Fruit fly (Drosophila melanogaster): ENCODE results near the gene Ugt37D1.

Gene Ugt37D1

dm6 chr2L:16826872-16827506 is 28.2 kb downstream of the Ugt37D1 start, which contains the start of gene AspRS-m:
TSS of gene AspRS-m (plus strand) at chr2L:16827078.
- TF ChIP-seq Mnt (GFP tag; optimal IDR thresholded peaks at IDR 0.05) (peak; percentile 65), pad (GFP tag; optimal IDR thresholded peaks at IDR 0.05) (no peak), toe (GFP tag; optimal IDR thresholded peaks at IDR 0.05) (peak; percentile 10), CG5204 (GFP tag; optimal IDR thresholded peaks at IDR 0.05) (no peak), CG1620 (GFP tag; optimal IDR thresholded peaks at IDR 0.05) (no peak), CG33017 (tag; optimal IDR thresholded peaks at IDR 0.05) (no peak), ovo (GFP tag; optimal IDR thresholded peaks at IDR 0.05) (no peak), cnc (optimal IDR thresholded peaks at IDR 0.05) (no peak), Crg-1 (GFP tag; optimal IDR thresholded peaks at IDR 0.05) (no peak), CG7045 (GFP tag; optimal IDR thresholded peaks at IDR 0.05) (no peak), bab1 (GFP tag; optimal IDR thresholded peaks at IDR 0.05) (peak; percentile 6), CG14711 (tag; optimal IDR thresholded peaks at IDR 0.05) (peak; percentile 40), kay (GFP tag; ENCODE audit: borderline replicate concordance) (no peak), CG11617 (GFP tag; optimal IDR thresholded peaks at IDR 0.05) (no peak), CG7101 (tag; optimal IDR thresholded peaks at IDR 0.05) (no peak), Clk (GFP tag; optimal IDR thresholded peaks at IDR 0.05) (no peak), Hr96 (GFP tag; optimal IDR thresholded peaks at IDR 0.05) (no peak), cic (GFP tag; optimal IDR thresholded peaks at IDR 0.05) (no peak), CG12768 (GFP tag; optimal IDR thresholded peaks at IDR 0.05) (no peak), tj (GFP tag; optimal IDR thresholded peaks at IDR 0.05) (peak; percentile 3)

- TF ChIP-seq CG5204 (GFP tag; optimal IDR thresholded peaks at IDR 0.05) (no peak), pad (GFP tag; optimal IDR thresholded peaks at IDR 0.05) (no peak), CG12768 (GFP tag; optimal IDR thresholded peaks at IDR 0.05) (no peak), Crg-1 (GFP tag; optimal IDR thresholded peaks at IDR 0.05) (no peak), Clk (GFP tag; optimal IDR thresholded peaks at IDR 0.05) (no peak), cic (GFP tag; optimal IDR thresholded peaks at IDR 0.05) (no peak)
Observed at dm6 chr2L:16834402-16834801, 35.6 kb downstream of the Ugt37D1 start, which contains the start of gene CG13282. TSS of gene CG13282 (minus strand) at chr2L:16834502.

- TF ChIP-seq tj (GFP tag; optimal IDR thresholded peaks at IDR 0.05) (no peak), toe (GFP tag; optimal IDR thresholded peaks at IDR 0.05) (no peak)
Observed at dm6 chr2L:16837158-16837557, 38.3 kb downstream of the Ugt37D1 start, which contains the start of gene Nepl9. TSS of gene Nepl9 (minus strand) at chr2L:16837258.

dm6 chr2L:16837672-16838071 is 38.8 kb downstream of the Ugt37D1 start, which contains the start of the genes SclA and SclB:
TSS of gene SclA (plus strand) at chr2L:16837972.
TSS of gene SclB (plus strand) at chr2L:16837972.
- TF ChIP-seq kay (GFP tag; ENCODE audit: borderline replicate concordance) (peak; percentile 1), CG7101 (tag; optimal IDR thresholded peaks at IDR 0.05) (no peak)

- TF ChIP-seq CG7045 (GFP tag; optimal IDR thresholded peaks at IDR 0.05): no peak
- TF ChIP-seq ovo (GFP tag; optimal IDR thresholded peaks at IDR 0.05): no peak
- TF ChIP-seq cic (GFP tag; optimal IDR thresholded peaks at IDR 0.05): no peak
- no peak for TF ChIP-seq CG33017 (tag; optimal IDR thresholded peaks at IDR 0.05)
- TF ChIP-seq cnc (optimal IDR thresholded peaks at IDR 0.05): no peak
- no peak for TF ChIP-seq pad (GFP tag; optimal IDR thresholded peaks at IDR 0.05)
- TF ChIP-seq CG1620 (GFP tag; optimal IDR thresholded peaks at IDR 0.05): no peak
- TF ChIP-seq CG14711 (tag; optimal IDR thresholded peaks at IDR 0.05): no peak
- no peak for TF ChIP-seq kay (GFP tag; ENCODE audit: borderline replicate concordance)
- no peak for TF ChIP-seq CG7101 (tag; optimal IDR thresholded peaks at IDR 0.05)
- no peak for TF ChIP-seq bab1 (GFP tag; optimal IDR thresholded peaks at IDR 0.05)
- TF ChIP-seq Mnt (GFP tag; optimal IDR thresholded peaks at IDR 0.05): no peak
- TF ChIP-seq CG11617 (GFP tag; optimal IDR thresholded peaks at IDR 0.05): no peak
- TF ChIP-seq Hr96 (GFP tag; optimal IDR thresholded peaks at IDR 0.05): no peak
- TF ChIP-seq CG5204 (GFP tag; optimal IDR thresholded peaks at IDR 0.05): no peak
Observed at dm6 chr2L:16839665-16840064, 40.8 kb downstream of the Ugt37D1 start.

- TF ChIP-seq CG11617 (GFP tag; optimal IDR thresholded peaks at IDR 0.05): no peak
- TF ChIP-seq pad (GFP tag; optimal IDR thresholded peaks at IDR 0.05): no peak
- no peak for TF ChIP-seq bab1 (GFP tag; optimal IDR thresholded peaks at IDR 0.05)
- TF ChIP-seq Crg-1 (GFP tag; optimal IDR thresholded peaks at IDR 0.05): no peak
- no peak for TF ChIP-seq tj (GFP tag; optimal IDR thresholded peaks at IDR 0.05)
- TF ChIP-seq CG7101 (tag; optimal IDR thresholded peaks at IDR 0.05): no peak
- TF ChIP-seq Mnt (GFP tag; optimal IDR thresholded peaks at IDR 0.05): no peak
- no peak for TF ChIP-seq CG1620 (GFP tag; optimal IDR thresholded peaks at IDR 0.05)
- TF ChIP-seq cnc (optimal IDR thresholded peaks at IDR 0.05): no peak
- no peak for TF ChIP-seq CG5204 (GFP tag; optimal IDR thresholded peaks at IDR 0.05)
- TF ChIP-seq CG33017 (tag; optimal IDR thresholded peaks at IDR 0.05): no peak
- TF ChIP-seq toe (GFP tag; optimal IDR thresholded peaks at IDR 0.05): no peak
- TF ChIP-seq cic (GFP tag; optimal IDR thresholded peaks at IDR 0.05): no peak
- TF ChIP-seq ovo (GFP tag; optimal IDR thresholded peaks at IDR 0.05): no peak
- no peak for TF ChIP-seq kay (GFP tag; ENCODE audit: borderline replicate concordance)
- TF ChIP-seq CG12768 (GFP tag; optimal IDR thresholded peaks at IDR 0.05): no peak
- no peak for TF ChIP-seq Hr96 (GFP tag; optimal IDR thresholded peaks at IDR 0.05)
Observed at dm6 chr2L:16842505-16842904, 43.7 kb downstream of the Ugt37D1 start.

- no peak for TF ChIP-seq cnc (optimal IDR thresholded peaks at IDR 0.05)
- peak; percentile 53 for TF ChIP-seq kay (GFP tag; ENCODE audit: borderline replicate concordance)
Observed at dm6 chr2L:16843336-16843735, 44.5 kb downstream of the Ugt37D1 start.

Measured in whole organism, adult.